Worm (Caenorhabditis elegans) whole organism, midembryonic: ENCODE data around the gene lgc-43.

Experiments used
- T22C8.4 ChIP-seq: fragments of 200-800 bp; sonication (Bioruptor generic); IDR thresholded peaks from 2 replicates; pipeline ENCODE4 v1.3.6; 2022; ENCODE audit warnings: missing genetic modification characterization, missing compliant biosample characterization
- cog-1 ChIP-seq: sonication (generic microtip); optimal IDR thresholded peaks from 2 replicates; lab custom pipeline; 2016; ENCODE audit warnings: missing genetic modification characterization, missing compliant biosample characterization
- flt-1 ChIP-seq: fragments of 200-800 bp; sonication (Bioruptor generic); IDR thresholded peaks from 2 replicates; pipeline ENCODE4 v1.3.6; 2022; ENCODE audit warnings: missing genetic modification characterization, missing compliant biosample characterization
- klf-2 ChIP-seq: fragments of 200-800 bp; sonication (Bioruptor generic); conservative IDR thresholded peaks from 2 replicates; pipeline ENCODE4 v1.3.6; 2022; ENCODE audit warnings: missing genetic modification reagents, missing genetic modification characterization, missing compliant biosample characterization
- tab-1 ChIP-seq: fragments of 200-800 bp; sonication (Bioruptor generic); IDR thresholded peaks from 2 replicates; pipeline ENCODE4 v1.3.6; 2022; ENCODE audit warnings: missing genetic modification characterization, missing compliant biosample characterization
- ztf-23 ChIP-seq: fragments of 200-800 bp; sonication (Bioruptor generic); IDR thresholded peaks from 2 replicates; pipeline ENCODE4 v1.3.6; 2022; ENCODE audit warnings: missing genetic modification reagents, missing genetic modification characterization, missing compliant biosample characterization
- ztf-29 ChIP-seq: fragments of 200-800 bp; sonication (Bioruptor generic); IDR thresholded peaks from 2 replicates; pipeline ENCODE4 v1.3.6; 2022; ENCODE audit warnings: missing genetic modification reagents, missing genetic modification characterization, missing compliant biosample characterization

ce11 chrIV:10576050-10576449 is 2.4 kb upstream of the lgc-43 start, which contains the start of gene efn-2:
- no peak for TF ChIP-seq ztf-23 (GFP tag; lab: Robert Waterston, UW)
- no peak for TF ChIP-seq flt-1 (GFP tag; lab: Robert Waterston, UW)
- no peak for TF ChIP-seq ztf-29 (GFP tag; lab: Robert Waterston, UW)
- no peak for TF ChIP-seq T22C8.4
- no peak for TF ChIP-seq tab-1
- TF ChIP-seq klf-2, result no peak
- TF ChIP-seq cog-1 (tag; lab: Kevin White, UChicago), result no peak
